Worm (Caenorhabditis elegans) whole organism, L1 larva: ENCODE data around the gene sdhd-1.

ENCODE experiments used
- elt-2 ChIP-seq: sonication (generic microtip); optimal IDR thresholded peaks from 2 replicates; lab custom pipeline; 2016; ENCODE audit warnings: missing genetic modification characterization, mild to moderate bottlenecking, inconsistent platforms, missing compliant biosample characterization, missing genetic modification reagents
- nhr-47 ChIP-seq: sonication (generic microtip); optimal IDR thresholded peaks from 2 replicates; lab custom pipeline; 2016; ENCODE audit warnings: mild to moderate bottlenecking, missing genetic modification characterization, moderate library complexity, missing compliant biosample characterization
- snpc-4 ChIP-seq: fragments of 150-350 bp; optimal IDR thresholded peaks from 2 replicates; lab custom pipeline; 2014; ENCODE audit warnings: missing biosample characterization, missing genetic modification characterization
- zag-1 ChIP-seq: fragments of 150-350 bp; optimal IDR thresholded peaks from 2 replicates; lab custom pipeline; 2014; ENCODE audit warnings: missing biosample characterization, missing genetic modification characterization

DNA sequence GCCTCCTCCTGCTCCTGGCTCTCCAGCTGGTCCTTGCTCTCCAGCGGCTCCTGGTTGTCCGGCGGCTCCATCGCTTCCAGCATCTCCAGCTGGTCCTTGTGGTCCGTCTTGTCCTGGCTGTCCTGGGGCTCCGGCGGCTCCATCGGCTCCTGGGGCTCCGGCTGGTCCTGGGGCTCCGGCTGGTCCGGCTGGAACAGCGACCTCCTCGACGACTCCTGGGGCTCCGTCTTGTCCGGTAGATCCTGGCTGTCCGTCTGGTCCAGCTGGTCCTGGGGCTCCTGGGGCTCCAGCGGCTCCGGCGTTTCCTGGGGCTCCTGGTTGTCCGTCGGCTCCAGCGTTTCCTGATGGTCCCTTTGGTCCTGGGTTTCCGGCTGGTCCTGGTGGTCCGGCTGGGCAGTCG is 34.0 kb downstream of the sdhd-1 start:
- no peak for TF ChIP-seq elt-2 (tag; lab: Kevin White, UChicago)
- no peak for TF ChIP-seq nhr-47
- no peak for TF ChIP-seq zag-1 (tag; lab: Kevin White, UChicago)
- no peak for TF ChIP-seq snpc-4
